Fruit fly (Drosophila melanogaster) whole organism, embryonic: ENCODE data around the gene RhoGAP18B.

Source experiments
- Antp ChIP-seq: fragments of 200-800 bp; sonication (Bioruptor generic); optimal IDR thresholded peaks from 3 replicates; lab custom pipeline; 2016; ENCODE audit warnings: missing biosample characterization, missing genetic modification characterization
- Atf3 ChIP-seq: fragments of 200-800 bp; sonication (Bioruptor generic); optimal IDR thresholded peaks from 3 replicates; lab custom pipeline; 2016; ENCODE audit warnings: missing biosample characterization, missing genetic modification characterization
- B-H1 ChIP-seq: fragments of 200-800 bp; sonication (Bioruptor generic); IDR thresholded peaks from 3 replicates; pipeline ENCODE4 v1.3.6; 2022; ENCODE audit warnings: missing biosample characterization, missing genetic modification characterization
- Blimp-1 ChIP-seq: fragments of 200-800 bp; sonication (Bioruptor generic); optimal IDR thresholded peaks from 3 replicates; lab custom pipeline; 2018; ENCODE audit warnings: missing biosample characterization, missing genetic modification characterization, mild to moderate bottlenecking, moderate library complexity, missing genetic modification reagents
- Bteb2 ChIP-seq: fragments of 200-800 bp; sonication (Bioruptor generic); optimal IDR thresholded peaks from 2 replicates; lab custom pipeline; 2016; ENCODE audit warnings: missing biosample characterization, missing genetic modification characterization
- CG10321 ChIP-seq: fragments of 200-800 bp; sonication (Bioruptor generic); IDR thresholded peaks from 2 replicates; pipeline ENCODE4 v1.3.6; 2022; ENCODE audit warnings: missing biosample characterization, missing genetic modification characterization
- CG10654 ChIP-seq: fragments of 200-800 bp; sonication (Bioruptor generic); optimal IDR thresholded peaks from 2 replicates; lab custom pipeline; 2016; ENCODE audit warnings: missing biosample characterization, missing genetic modification characterization
- CG13424 ChIP-seq: fragments of 200-800 bp; sonication (Bioruptor generic); optimal IDR thresholded peaks from 2 replicates; lab custom pipeline; 2019; ENCODE audit warnings: missing biosample characterization, mild to moderate bottlenecking, missing genetic modification characterization, moderate library complexity
- CG18599 ChIP-seq: fragments of 200-800 bp; sonication (Bioruptor generic); optimal IDR thresholded peaks from 3 replicates; lab custom pipeline; 2017; ENCODE audit warnings: missing biosample characterization, missing genetic modification characterization, mild to moderate bottlenecking, moderate library complexity, missing genetic modification reagents
- CG33213 ChIP-seq: fragments of 200-800 bp; sonication (Bioruptor generic); optimal IDR thresholded peaks from 3 replicates; lab custom pipeline; 2016; ENCODE audit warnings: missing biosample characterization, missing genetic modification characterization
- CG3407 ChIP-seq: fragments of 200-800 bp; sonication (Bioruptor generic); optimal IDR thresholded peaks from 2 replicates; lab custom pipeline; 2018; ENCODE audit warnings: missing biosample characterization, mild to moderate bottlenecking, missing genetic modification characterization
- CG3726 ChIP-seq: fragments of 200-800 bp; sonication (Bioruptor generic); IDR thresholded peaks from 3 replicates; pipeline ENCODE4, ENCODE4 v1.3.6; 2022; ENCODE audit warnings: missing biosample characterization, missing genetic modification characterization
- CG42726 ChIP-seq: fragments of 200-800 bp; sonication (Bioruptor generic); IDR thresholded peaks from 2 replicates; pipeline ENCODE4 v1.3.6; 2022; ENCODE audit warnings: missing biosample characterization, missing genetic modification characterization; ENCODE audit not compliant: partially characterized antibody
- CG4730 ChIP-seq: fragments of 200-800 bp; sonication (Bioruptor generic); IDR thresholded peaks from 2 replicates; pipeline ENCODE4 v1.3.6; 2022; ENCODE audit warnings: missing biosample characterization, missing genetic modification characterization
- CG4854 ChIP-seq: fragments of 200-800 bp; sonication (Bioruptor generic); optimal IDR thresholded peaks from 2 replicates; lab custom pipeline; 2016; ENCODE audit warnings: missing biosample characterization, missing genetic modification characterization, inconsistent platforms
- CG5953 ChIP-seq: fragments of 200-800 bp; sonication (Bioruptor generic); IDR thresholded peaks from 2 replicates; pipeline ENCODE4 v1.3.6; 2022; ENCODE audit warnings: missing biosample characterization, missing genetic modification characterization
- CG6689 ChIP-seq: fragments of 200-800 bp; sonication (Bioruptor generic); IDR thresholded peaks from 2 replicates; pipeline ENCODE4 v1.3.6; 2022; ENCODE audit warnings: missing biosample characterization, missing genetic modification characterization
- CG6854 ChIP-seq: fragments of 200-800 bp; sonication (Bioruptor generic); optimal IDR thresholded peaks from 3 replicates; lab custom pipeline; 2017; ENCODE audit warnings: missing biosample characterization, mild to moderate bottlenecking, missing genetic modification characterization
- CG7928 ChIP-seq: fragments of 200-800 bp; sonication (Bioruptor generic); optimal IDR thresholded peaks from 2 replicates; lab custom pipeline; 2017; ENCODE audit warnings: missing biosample characterization, mild to moderate bottlenecking, missing genetic modification characterization
- CG9727 ChIP-seq: fragments of 200-800 bp; sonication (Bioruptor generic); optimal IDR thresholded peaks from 3 replicates; lab custom pipeline; 2017; ENCODE audit warnings: missing biosample characterization, mild to moderate bottlenecking, missing genetic modification characterization
- CG9932 ChIP-seq: fragments of 200-800 bp; sonication (Bioruptor generic); IDR thresholded peaks from 2 replicates; pipeline ENCODE4 v1.3.6; 2022; ENCODE audit warnings: missing biosample characterization, missing genetic modification characterization
- Camta ChIP-seq: fragments of 200-800 bp; sonication (Bioruptor generic); optimal IDR thresholded peaks from 2 replicates; lab custom pipeline; 2016; ENCODE audit warnings: missing biosample characterization, missing genetic modification characterization
- CrebB ChIP-seq: fragments of 200-800 bp; sonication (Bioruptor generic); optimal IDR thresholded peaks from 3 replicates; lab custom pipeline; 2018; ENCODE audit warnings: missing biosample characterization, mild to moderate bottlenecking, missing genetic modification characterization
- Dip3 ChIP-seq: fragments of 200-800 bp; sonication (Bioruptor generic); optimal IDR thresholded peaks from 3 replicates; lab custom pipeline; 2016; ENCODE audit warnings: missing biosample characterization, missing genetic modification characterization
- Ets97D ChIP-seq: fragments of 200-800 bp; sonication (Bioruptor generic); optimal IDR thresholded peaks from 3 replicates; lab custom pipeline; 2016; ENCODE audit warnings: missing biosample characterization, missing genetic modification characterization
- Med ChIP-seq: fragments of 200-800 bp; sonication (Bioruptor generic); peaks from one replicate; lab custom pipeline; 2016; ENCODE audit warnings: missing biosample characterization, missing genetic modification characterization, mild to moderate bottlenecking, inconsistent platforms, moderate library complexity
- Meics ChIP-seq: fragments of 200-800 bp; sonication (Bioruptor generic); optimal IDR thresholded peaks from 2 replicates; lab custom pipeline; 2017; ENCODE audit warnings: missing biosample characterization, mild to moderate bottlenecking, missing genetic modification characterization
- NK7.1 ChIP-seq: fragments of 200-800 bp; sonication (Bioruptor generic); optimal IDR thresholded peaks from 3 replicates; lab custom pipeline; 2016; ENCODE audit warnings: missing biosample characterization, missing genetic modification characterization
- Oaz ChIP-seq: fragments of 200-800 bp; sonication (Bioruptor generic); IDR thresholded peaks from 2 replicates; pipeline ENCODE4 v1.3.6; 2022; ENCODE audit warnings: missing biosample characterization, missing genetic modification characterization
- Spps ChIP-seq: fragments of 200-800 bp; sonication (Bioruptor generic); optimal IDR thresholded peaks from 2 replicates; lab custom pipeline; 2018; ENCODE audit warnings: missing biosample characterization, mild to moderate bottlenecking, missing genetic modification characterization
- Sry-β ChIP-seq: fragments of 200-800 bp; sonication (Bioruptor generic); optimal IDR thresholded peaks from 2 replicates; lab custom pipeline; 2018; ENCODE audit warnings: missing biosample characterization, mild to moderate bottlenecking, missing genetic modification characterization, moderate library complexity
- Taf1 ChIP-seq: fragments of 200-800 bp; sonication (Bioruptor generic); IDR thresholded peaks from 2 replicates; pipeline ENCODE4 v1.3.6; 2022; ENCODE audit warnings: missing biosample characterization, missing genetic modification characterization
- Usf ChIP-seq: fragments of 200-800 bp; sonication (Bioruptor generic); optimal IDR thresholded peaks from 2 replicates; lab custom pipeline; 2017; ENCODE audit warnings: missing genotype, missing biosample characterization, missing genetic modification characterization
- Xbp1 ChIP-seq: fragments of 200-800 bp; sonication (Bioruptor generic); optimal IDR thresholded peaks from 3 replicates; lab custom pipeline; 2016; ENCODE audit warnings: missing biosample characterization, mild to moderate bottlenecking, missing genetic modification characterization
- ab ChIP-seq: fragments of 200-800 bp; sonication (Bioruptor generic); optimal IDR thresholded peaks from 2 replicates; lab custom pipeline; 2016; ENCODE audit warnings: missing biosample characterization, missing genetic modification characterization
- bsh ChIP-seq, 2 experiments: fragments of 200-800 bp; sonication (Bioruptor generic); optimal IDR thresholded peaks; 2 replicates each; lab custom pipeline; 2017 to 2018; ENCODE audit warnings: mild to moderate bottlenecking in 2 of 2, missing biosample characterization in 2 of 2, missing genetic modification characterization in 2 of 2, moderate library complexity in 1 of 2
- cg ChIP-seq: fragments of 200-800 bp; sonication (Bioruptor generic); optimal IDR thresholded peaks from 3 replicates; lab custom pipeline; 2019; ENCODE audit warnings: missing biosample characterization, mild to moderate bottlenecking, missing genetic modification characterization, moderate library complexity
- chinmo ChIP-seq: fragments of 200-800 bp; sonication (Bioruptor generic); IDR thresholded peaks from 4 replicates; pipeline ENCODE4 v1.3.6; 2022; ENCODE audit warnings: missing biosample characterization, missing genetic modification characterization; ENCODE audit not compliant: partially characterized antibody
- fd102C ChIP-seq: fragments of 200-800 bp; sonication (Bioruptor generic); optimal IDR thresholded peaks from 2 replicates; lab custom pipeline; 2018; ENCODE audit warnings: missing biosample characterization, mild to moderate bottlenecking, missing genetic modification characterization, moderate library complexity
- fd64A ChIP-seq: fragments of 200-800 bp; sonication (Bioruptor generic); optimal IDR thresholded peaks from 3 replicates; lab custom pipeline; 2018; ENCODE audit warnings: missing biosample characterization, mild to moderate bottlenecking, missing genetic modification characterization
- gfzf ChIP-seq: fragments of 200-800 bp; sonication (Bioruptor generic); optimal IDR thresholded peaks from 2 replicates; lab custom pipeline; 2016; ENCODE audit warnings: missing biosample characterization, mild to moderate bottlenecking, missing genetic modification characterization, moderate library complexity
- hb ChIP-seq: fragments of 200-800 bp; sonication (Bioruptor generic); IDR thresholded peaks from 3 replicates; pipeline ENCODE4 v1.3.6; 2022; ENCODE audit warnings: missing biosample characterization, missing genetic modification characterization; ENCODE audit not compliant: partially characterized antibody
- hkb ChIP-seq, 2 experiments: fragments of 200-800 bp in 1 of 2; fragments of >200 bp in 1 of 2; sonication (Bioruptor generic) in 1 of 2; IDR thresholded peaks in 1 of 2; optimal IDR thresholded peaks in 1 of 2; 2 replicates each; pipeline versions ENCODE4 v1.3.6 to Lab custom; 2017 to 2022; ENCODE audit warnings: missing biosample characterization in 1 of 2, missing genetic modification characterization in 1 of 2
- ind ChIP-seq: fragments of 200-800 bp; sonication (Bioruptor generic); optimal IDR thresholded peaks from 3 replicates; lab custom pipeline; 2016; ENCODE audit warnings: missing biosample characterization, missing genetic modification characterization
- mirr ChIP-seq: fragments of 200-800 bp; sonication (Bioruptor generic); optimal IDR thresholded peaks from 3 replicates; lab custom pipeline; 2018; ENCODE audit warnings: missing biosample characterization, mild to moderate bottlenecking, missing genetic modification characterization
- pita ChIP-seq: fragments of 200-800 bp; sonication (Bioruptor generic); optimal IDR thresholded peaks from 2 replicates; lab custom pipeline; 2017; ENCODE audit warnings: missing biosample characterization, mild to moderate bottlenecking, missing genetic modification characterization
- sd ChIP-seq: fragments of 200-800 bp; sonication (Bioruptor generic); optimal IDR thresholded peaks from 3 replicates; lab custom pipeline; 2018; ENCODE audit warnings: missing biosample characterization, mild to moderate bottlenecking, missing genetic modification characterization, moderate library complexity
- tio ChIP-seq: fragments of 200-800 bp; sonication (Bioruptor generic); optimal IDR thresholded peaks from 2 replicates; lab custom pipeline; 2017; ENCODE audit warnings: missing biosample characterization, missing genetic modification characterization, inconsistent platforms
- yki ChIP-seq: fragments of >200 bp; optimal IDR thresholded peaks from 3 replicates; lab custom pipeline; 2018
- zf30C ChIP-seq: fragments of 200-800 bp; sonication (Bioruptor generic); optimal IDR thresholded peaks from 3 replicates; lab custom pipeline; 2018; ENCODE audit warnings: missing biosample characterization, mild to moderate bottlenecking, missing genetic modification characterization

Gene RhoGAP18B

DNA sequence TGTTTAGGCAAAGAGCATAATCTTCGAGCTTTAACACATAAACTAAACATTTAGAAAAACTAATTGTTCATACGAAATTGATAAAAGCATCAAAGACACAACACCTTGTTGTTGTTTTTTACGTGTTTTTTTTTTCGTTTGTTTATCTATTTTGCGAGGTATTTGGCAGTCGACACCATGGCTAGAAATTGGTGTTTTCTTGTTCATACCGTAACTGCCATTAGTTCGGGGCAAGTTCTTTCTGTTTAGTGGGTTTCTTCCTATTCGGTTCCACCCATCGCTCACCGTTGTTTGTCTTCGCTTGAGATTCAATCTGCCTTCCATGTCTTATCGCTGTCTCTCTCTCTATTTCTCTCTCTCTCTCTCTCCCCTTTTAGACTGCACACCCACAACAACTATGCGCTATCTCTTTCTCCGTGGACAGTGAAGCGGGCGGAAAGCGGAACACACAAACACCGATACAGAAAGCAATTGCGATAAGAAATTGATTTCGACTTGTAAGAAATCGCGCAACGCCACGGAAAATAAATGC lies 20.4 kb downstream of the RhoGAP18B start (continued):
- TF ChIP-seq CG6689 (GFP tag; lab: Robert Waterston, UW) (no peak), mirr (peak; percentile 61), CrebB (no peak), CG4854 (no peak), ind (peak; percentile 30), tio (GFP tag; lab: Kevin White, UChicago) (peak; percentile 13), CG10654 (GFP tag; lab: Kevin White, UChicago) (no peak), Camta (GFP tag; lab: Kevin White, UChicago) (no peak), gfzf (GFP tag; lab: Kevin White, UChicago) (no peak), fd102C (GFP tag; lab: Kevin White, UChicago) (no peak), hb (no peak), CG3726 (no peak), fd64A (no peak), Atf3 (GFP tag; lab: Kevin White, UChicago) (no peak), Oaz (GFP tag; lab: Robert Waterston, UW) (no peak), Antp (GFP tag; lab: Kevin White, UChicago) (no peak), CG18599 (peak; percentile 23), B-H1 (no peak), CG7928 (GFP tag; lab: Kevin White, UChicago) (no peak), CG42726 (GFP tag; lab: Robert Waterston, UW) (no peak), CG5953 (GFP tag; lab: Robert Waterston, UW) (no peak), Taf1 (GFP tag; lab: Robert Waterston, UW) (no peak), Dip3 (GFP tag; lab: Kevin White, UChicago) (peak; percentile 22), chinmo (0 out of 4 replicates have a peak, but pooled peaks have one; percentile 56), ab (GFP tag; lab: Kevin White, UChicago) (no peak), Ets97D (GFP tag; lab: Kevin White, UChicago) (peak; percentile 13), CG9932 (GFP tag; lab: Robert Waterston, UW) (no peak), Med (peak; percentile 95), pita (no peak), CG4730 (no peak), bsh (GFP tag; optimal IDR thresholded peaks at IDR 0.05; lab: Kevin White, UChicago) (peak in 1 of 2 experiments; percentile 23), cg (peak; percentile 45), CG3407 (GFP tag; lab: Kevin White, UChicago) (no peak), NK7.1 (GFP tag; lab: Kevin White, UChicago) (peak; percentile 61), Spps (tag; lab: Kevin White, UChicago) (no peak), CG33213 (GFP tag; lab: Kevin White, UChicago) (no peak), CG9727 (peak; percentile 27), zf30C (no peak), CG6854 (no peak), CG13424 (no peak), Sry-β (GFP tag; lab: Kevin White, UChicago) (no peak), yki (lab: Kevin White, UChicago) (no peak), hkb (optimal IDR thresholded peaks at IDR 0.05; lab: Kevin White, UChicago) (no peak), hkb (GFP tag; IDR thresholded peaks at IDR 0.05; lab: Robert Waterston, UW) (peak; percentile 17; the same call in 1 of the 2 replicates), Xbp1 (GFP tag; lab: Kevin White, UChicago) (peak; percentile 40), Bteb2 (GFP tag; lab: Kevin White, UChicago) (peak; percentile 37), Usf (no peak), Meics (GFP tag; lab: Kevin White, UChicago) (peak; percentile 23), Blimp-1 (peak; percentile 26), sd (tag; lab: Kevin White, UChicago) (peak; percentile 42), CG10321 (GFP tag; lab: Robert Waterston, UW) (peak; percentile 72)
